Worm (Caenorhabditis elegans) whole organism, late embryonic: Measurements from ENCODE around the gene acr-12.

Experiments
- C08G9.2 ChIP-seq: sonication (generic microtip); optimal IDR thresholded peaks from 2 replicates; lab custom pipeline; 2016; ENCODE audit warnings: mild to moderate bottlenecking, missing genetic modification characterization, moderate library complexity, missing compliant biosample characterization
- C38D4.7 ChIP-seq: fragments of 200-800 bp; sonication (Bioruptor generic); optimal IDR thresholded peaks from 2 replicates; lab custom pipeline; 2018; ENCODE audit warnings: mild to moderate bottlenecking, missing genetic modification characterization, moderate library complexity, missing compliant biosample characterization
- F13H6.1 ChIP-seq: sonication (generic microtip); optimal IDR thresholded peaks from 2 replicates; lab custom pipeline; 2016; ENCODE audit warnings: missing genetic modification characterization, missing compliant biosample characterization
- K02D7.2 ChIP-seq: sonication (generic microtip); optimal IDR thresholded peaks from 2 replicates; lab custom pipeline; 2017; ENCODE audit warnings: mild to moderate bottlenecking, missing genetic modification characterization, missing compliant biosample characterization
- Y22D7AL.16 ChIP-seq: sonication (generic microtip); optimal IDR thresholded peaks from 2 replicates; lab custom pipeline; 2016; ENCODE audit warnings: missing genetic modification characterization, missing compliant biosample characterization
- ahr-1 ChIP-seq: sonication (generic microtip); optimal IDR thresholded peaks from 2 replicates; lab custom pipeline; 2016; ENCODE audit warnings: missing genetic modification characterization, missing compliant biosample characterization
- ama-1 ChIP-seq: fragments of 150-350 bp; optimal IDR thresholded peaks from 2 replicates; lab custom pipeline; 2014
- ceh-2 ChIP-seq: sonication (generic microtip); optimal IDR thresholded peaks from 2 replicates; lab custom pipeline; 2016; ENCODE audit warnings: missing genotype, missing genetic modification characterization, missing compliant biosample characterization
- ceh-22 ChIP-seq: sonication (generic microtip); optimal IDR thresholded peaks from 2 replicates; lab custom pipeline; 2017; ENCODE audit warnings: missing biosample characterization, missing genetic modification characterization
- ceh-30 ChIP-seq: fragments of 150-350 bp; optimal IDR thresholded peaks from 2 replicates; lab custom pipeline; 2014; ENCODE audit warnings: missing biosample characterization, missing genetic modification characterization
- ceh-31 ChIP-seq: sonication (generic microtip); optimal IDR thresholded peaks from 2 replicates; lab custom pipeline; 2016; ENCODE audit warnings: missing genetic modification characterization, missing compliant biosample characterization
- ceh-34 ChIP-seq: sonication (generic microtip); optimal IDR thresholded peaks from 2 replicates; lab custom pipeline; 2016; ENCODE audit warnings: mild to moderate bottlenecking, missing genetic modification characterization, missing compliant biosample characterization
- ceh-45 ChIP-seq: fragments of 200-800 bp; sonication (Bioruptor generic); IDR thresholded peaks from 2 replicates; pipeline ENCODE4 v1.3.6; 2022; ENCODE audit warnings: missing genetic modification reagents, missing genetic modification characterization, missing compliant biosample characterization
- ceh-48 ChIP-seq: sonication (generic microtip); optimal IDR thresholded peaks from 2 replicates; lab custom pipeline; 2016; ENCODE audit warnings: missing genetic modification characterization, inconsistent platforms, missing compliant biosample characterization
- ceh-9 ChIP-seq: sonication (generic microtip); optimal IDR thresholded peaks from 2 replicates; lab custom pipeline; 2016; ENCODE audit warnings: mild to moderate bottlenecking, missing genetic modification characterization, inconsistent platforms, missing compliant biosample characterization
- che-1 ChIP-seq: sonication (generic microtip); optimal IDR thresholded peaks from 2 replicates; lab custom pipeline; 2016; ENCODE audit warnings: mild to moderate bottlenecking, missing genetic modification characterization, missing compliant biosample characterization
- dmd-4 ChIP-seq: sonication (generic microtip); optimal IDR thresholded peaks from 2 replicates; lab custom pipeline; 2016; ENCODE audit warnings: borderline replicate concordance, missing genetic modification characterization, missing compliant biosample characterization
- dve-1 ChIP-seq: sonication (generic microtip); optimal IDR thresholded peaks from 2 replicates; lab custom pipeline; 2017; ENCODE audit warnings: antibody characterized with exemption, mild to moderate bottlenecking, missing genetic modification characterization, missing compliant biosample characterization
- elt-2 ChIP-seq: sonication (generic microtip); optimal IDR thresholded peaks from 2 replicates; lab custom pipeline; 2016; ENCODE audit warnings: missing genetic modification reagents, missing genetic modification characterization, missing compliant biosample characterization
- ets-4 ChIP-seq: sonication (generic microtip); optimal IDR thresholded peaks from 2 replicates; lab custom pipeline; 2016; ENCODE audit warnings: missing genetic modification characterization, missing compliant biosample characterization
- eyg-1 ChIP-seq: sonication (generic microtip); optimal IDR thresholded peaks from 2 replicates; lab custom pipeline; 2016; ENCODE audit warnings: missing genotype, missing genetic modification characterization, missing compliant biosample characterization
- fkh-10 ChIP-seq: fragments of 150-350 bp; optimal IDR thresholded peaks from 2 replicates; lab custom pipeline; 2014; ENCODE audit warnings: missing biosample characterization, missing genetic modification reagents, missing genetic modification characterization
- fkh-6 ChIP-seq: sonication (generic microtip); optimal IDR thresholded peaks from 2 replicates; lab custom pipeline; 2016; ENCODE audit warnings: missing genetic modification characterization, missing compliant biosample characterization
- hlh-15 ChIP-seq: sonication (generic microtip); optimal IDR thresholded peaks from 2 replicates; lab custom pipeline; 2016; ENCODE audit warnings: missing genetic modification characterization, missing compliant biosample characterization
- hlh-30 ChIP-seq: sonication (generic microtip); optimal IDR thresholded peaks from 2 replicates; lab custom pipeline; 2017; ENCODE audit warnings: antibody characterized with exemption, missing genetic modification characterization, missing compliant biosample characterization; ENCODE audit not compliant: insufficient read depth
- lim-6 ChIP-seq: sonication (generic microtip); optimal IDR thresholded peaks from 2 replicates; lab custom pipeline; 2016; ENCODE audit warnings: missing genetic modification characterization, missing compliant biosample characterization
- mec-3 ChIP-seq: sonication (generic microtip); optimal IDR thresholded peaks from 2 replicates; lab custom pipeline; 2016; ENCODE audit warnings: borderline replicate concordance, missing genetic modification characterization, missing compliant biosample characterization
- nfya-1 ChIP-seq: sonication (generic microtip); optimal IDR thresholded peaks from 2 replicates; lab custom pipeline; 2017; ENCODE audit warnings: missing genetic modification characterization, mild to moderate bottlenecking, missing compliant biosample characterization, antibody characterized with exemption, moderate library complexity
- nhr-232 ChIP-seq: sonication (generic microtip); optimal IDR thresholded peaks from 2 replicates; lab custom pipeline; 2016; ENCODE audit warnings: missing genetic modification characterization, missing compliant biosample characterization
- pag-3 ChIP-seq: sonication (generic microtip); optimal IDR thresholded peaks from 2 replicates; lab custom pipeline; 2016; ENCODE audit warnings: missing compliant biosample characterization, missing genetic modification characterization, borderline replicate concordance
- pat-9 ChIP-seq: fragments of 200-800 bp; sonication (Bioruptor generic); optimal IDR thresholded peaks from 2 replicates; lab custom pipeline; 2018; ENCODE audit warnings: mild to moderate bottlenecking, missing genetic modification characterization, moderate library complexity, missing compliant biosample characterization
- pax-1 ChIP-seq: fragments of 150-350 bp; optimal IDR thresholded peaks from 2 replicates; lab custom pipeline; 2014; ENCODE audit warnings: missing biosample characterization, missing genetic modification characterization
- pha-2 ChIP-seq: sonication (generic microtip); optimal IDR thresholded peaks from 2 replicates; lab custom pipeline; 2017; ENCODE audit warnings: mild to moderate bottlenecking, missing genetic modification characterization, missing compliant biosample characterization
- pha-4 ChIP-seq: fragments of 150-350 bp; optimal IDR thresholded peaks from 2 replicates; lab custom pipeline; 2018; ENCODE audit warnings: missing biosample characterization, missing genetic modification reagents, missing genetic modification characterization
- pqm-1 ChIP-seq: sonication (generic microtip); optimal IDR thresholded peaks from 2 replicates; lab custom pipeline; 2016; ENCODE audit warnings: missing genetic modification characterization, missing compliant biosample characterization
- pros-1 ChIP-seq: fragments of 150-350 bp; optimal IDR thresholded peaks from 2 replicates; lab custom pipeline; 2014; ENCODE audit warnings: missing biosample characterization, missing genetic modification reagents, missing genetic modification characterization
- ref-2 ChIP-seq: sonication (generic microtip); optimal IDR thresholded peaks from 2 replicates; lab custom pipeline; 2016; ENCODE audit warnings: missing genetic modification characterization, missing compliant biosample characterization
- rnt-1 ChIP-seq: sonication (generic microtip); optimal IDR thresholded peaks from 2 replicates; lab custom pipeline; 2016; ENCODE audit warnings: missing genetic modification characterization, missing compliant biosample characterization
- sdc-2 ChIP-seq: sonication (generic microtip); optimal IDR thresholded peaks from 2 replicates; lab custom pipeline; 2016; ENCODE audit warnings: missing genotype, missing genetic modification characterization, missing compliant biosample characterization
- sox-2 ChIP-seq: fragments of 200-800 bp; sonication (Bioruptor generic); IDR thresholded peaks from 2 replicates; pipeline ENCODE4 v1.3.6; 2022; ENCODE audit warnings: missing genetic modification reagents, missing genetic modification characterization, missing compliant biosample characterization
- sox-4 ChIP-seq: sonication (generic microtip); optimal IDR thresholded peaks from 2 replicates; lab custom pipeline; 2017; ENCODE audit warnings: mild to moderate bottlenecking, missing genetic modification characterization, inconsistent platforms, missing compliant biosample characterization
- syd-9 ChIP-seq: sonication (generic microtip); optimal IDR thresholded peaks from 2 replicates; lab custom pipeline; 2016; ENCODE audit warnings: mild to moderate bottlenecking, missing genetic modification characterization, moderate library complexity, missing compliant biosample characterization
- tbx-2 ChIP-seq: sonication (generic microtip); optimal IDR thresholded peaks from 2 replicates; lab custom pipeline; 2016; ENCODE audit warnings: missing genetic modification characterization, missing compliant biosample characterization
- unc-42 ChIP-seq: sonication (generic microtip); optimal IDR thresholded peaks from 2 replicates; lab custom pipeline; 2016; ENCODE audit warnings: missing genotype, missing genetic modification characterization, missing compliant biosample characterization
- unc-55 ChIP-seq: sonication (generic microtip); optimal IDR thresholded peaks from 2 replicates; lab custom pipeline; 2017; ENCODE audit warnings: missing biosample characterization, missing genetic modification reagents, missing genetic modification characterization

Gene acr-12

DNA sequence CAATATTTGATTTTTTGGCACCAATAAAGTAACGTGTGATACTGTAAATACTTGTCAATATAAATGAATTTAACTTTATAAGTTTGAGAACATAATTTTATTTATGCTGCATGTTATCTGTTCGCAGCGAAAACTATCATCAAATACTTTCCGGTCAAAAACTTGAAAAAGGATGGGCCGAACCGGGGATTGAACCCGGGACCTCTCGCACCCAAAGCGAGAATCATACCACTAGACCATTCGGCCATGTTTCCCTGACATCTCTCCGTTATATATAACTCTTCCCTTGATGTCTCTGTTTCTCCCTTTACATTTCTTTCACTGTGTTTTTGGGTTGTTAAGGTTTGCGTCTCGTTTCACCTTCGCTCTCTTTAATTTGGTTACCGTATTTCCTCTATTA is 20.9 kb upstream of the acr-12 start (continued):
- TF ChIP-seq eyg-1 (tag; lab: Kevin White, UChicago) = peak; percentile 44
- peak; percentile 4 for TF ChIP-seq ceh-30
- no peak for TF ChIP-seq pha-4 (tag; lab: Kevin White, UChicago)
- no peak for TF ChIP-seq pag-3 (tag; lab: Kevin White, UChicago)
- peak; percentile 24 for TF ChIP-seq dve-1 (tag; lab: Kevin White, UChicago)
- TF ChIP-seq syd-9 (tag; lab: Kevin White, UChicago) = peak; percentile 60
- TF ChIP-seq ama-1 = no peak
- TF ChIP-seq ceh-9 (tag; lab: Kevin White, UChicago) = peak; percentile 50
- peak; percentile 54 for TF ChIP-seq ahr-1 (tag; lab: Kevin White, UChicago)
- peak; percentile 42 for TF ChIP-seq ceh-2 (tag; lab: Kevin White, UChicago)
- peak; percentile 57 for TF ChIP-seq Y22D7AL.16 (tag; lab: Kevin White, UChicago)
- TF ChIP-seq dmd-4 = no peak
- peak; percentile 46 for TF ChIP-seq hlh-15 (tag; lab: Kevin White, UChicago)
- peak; percentile 77 for TF ChIP-seq fkh-6 (tag; lab: Kevin White, UChicago)
- TF ChIP-seq fkh-10 (GFP tag; lab: Kevin White, UChicago) = no peak
- peak; percentile 78 for TF ChIP-seq sox-2 (GFP tag; lab: Robert Waterston, UW)
- no peak for TF ChIP-seq pqm-1 (tag; lab: Kevin White, UChicago)
- TF ChIP-seq, all 69 proteins: peak for 53

DNA sequence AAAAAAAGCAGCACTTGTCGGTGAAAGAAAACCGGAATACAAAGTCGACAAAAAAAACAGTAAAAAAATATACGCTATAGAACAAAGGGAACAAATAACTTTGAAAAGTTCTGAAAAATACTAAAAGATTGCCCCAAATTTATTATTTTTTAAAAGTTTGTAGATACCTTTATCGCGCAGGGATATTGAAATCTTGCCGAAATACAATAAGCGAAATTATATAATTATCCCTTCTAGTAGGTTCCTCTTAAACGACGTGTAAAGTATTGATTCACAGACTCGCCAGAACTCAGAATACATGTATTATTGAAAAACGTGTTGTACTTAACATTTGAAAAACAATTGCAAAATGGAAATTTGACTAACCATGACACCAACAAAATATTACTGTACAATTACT is 18.3 kb upstream of the acr-12 start:
- TF ChIP-seq C38D4.7 (GFP tag; lab: Kevin White, UChicago) (no peak), elt-2 (tag; lab: Kevin White, UChicago) (peak; percentile 19), K02D7.2 (tag; lab: Kevin White, UChicago) (no peak), ahr-1 (tag; lab: Kevin White, UChicago) (no peak), unc-42 (tag; lab: Kevin White, UChicago) (peak; percentile 61), nfya-1 (tag; lab: Kevin White, UChicago) (peak; percentile 13), ref-2 (peak; percentile 24), mec-3 (no peak), ceh-31 (tag; lab: Kevin White, UChicago) (peak; percentile 65), pag-3 (tag; lab: Kevin White, UChicago) (no peak), sdc-2 (tag; lab: Kevin White, UChicago) (peak; percentile 98), F13H6.1 (tag; lab: Kevin White, UChicago) (no peak), ceh-2 (tag; lab: Kevin White, UChicago) (peak; percentile 0), ceh-48 (tag; lab: Kevin White, UChicago) (peak; percentile 55), rnt-1 (tag; lab: Kevin White, UChicago) (peak; percentile 5)
- TF ChIP-seq, all 69 proteins: peak for 9

DNA sequence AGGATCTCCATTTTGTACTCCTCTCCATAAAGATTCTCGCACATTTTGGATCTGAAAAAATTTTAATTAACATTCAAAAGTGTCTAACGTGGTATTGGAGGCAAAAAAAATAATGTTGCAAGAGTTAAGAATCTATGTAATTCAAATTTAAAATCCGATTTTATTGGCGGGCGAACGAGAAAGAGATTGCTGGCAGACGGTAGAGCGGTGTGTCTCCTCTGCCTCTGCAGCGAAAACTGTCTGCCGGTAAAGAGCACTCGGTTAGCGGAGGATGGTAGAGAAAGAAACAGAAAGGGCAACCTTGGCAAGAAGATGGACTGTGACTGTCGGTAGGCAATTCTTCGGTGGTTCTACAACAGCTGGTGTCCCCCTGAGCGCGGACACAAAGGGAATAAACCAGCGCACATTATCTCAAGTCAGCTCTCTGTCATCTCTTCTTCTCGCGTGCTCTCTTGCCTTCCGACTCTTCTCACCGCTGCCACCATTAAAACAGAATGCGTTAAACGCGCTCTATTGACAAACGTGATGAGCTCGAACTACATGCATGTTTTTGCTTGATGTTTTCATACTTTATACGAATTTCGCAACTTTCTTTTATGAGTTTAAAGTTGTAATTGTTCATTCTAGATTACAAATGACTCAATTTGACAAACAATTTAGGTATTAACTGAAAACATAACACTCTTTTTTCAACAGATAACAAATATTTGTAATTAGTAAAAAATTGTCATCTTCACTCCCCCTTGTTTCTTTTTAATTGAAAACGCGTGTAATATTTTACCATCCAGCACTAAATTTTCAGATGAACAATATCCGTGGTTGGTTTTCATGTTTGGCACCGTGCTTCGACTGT is 13.6 kb upstream of the acr-12 start, which contains the start of the genes cdk-4 and F18H3.1:
TSS of gene cdk-4 (minus strand) at position 51 of the 853 bp plus-strand sequence.
TSS of gene F18H3.1 (plus strand) at position 803 of the 853 bp plus-strand sequence.
- TF ChIP-seq syd-9 (tag; lab: Kevin White, UChicago) (no peak), C08G9.2 (tag; lab: Kevin White, UChicago) (no peak), che-1 (tag; lab: Kevin White, UChicago) (no peak), lim-6 (tag; lab: Kevin White, UChicago) (no peak), sdc-2 (tag; lab: Kevin White, UChicago) (peak; percentile 84), pat-9 (tag; lab: Kevin White, UChicago) (no peak), nhr-232 (tag; lab: Kevin White, UChicago) (no peak), nfya-1 (tag; lab: Kevin White, UChicago) (peak; percentile 41), sox-2 (GFP tag; lab: Robert Waterston, UW) (peak; percentile 39), pha-2 (tag; lab: Kevin White, UChicago) (no peak), ceh-31 (tag; lab: Kevin White, UChicago) (peak; percentile 66), rnt-1 (tag; lab: Kevin White, UChicago) (no peak), pqm-1 (tag; lab: Kevin White, UChicago) (no peak), ets-4 (tag; lab: Kevin White, UChicago) (no peak), ceh-30 (no peak), ahr-1 (tag; lab: Kevin White, UChicago) (no peak), hlh-30 (tag; lab: Kevin White, UChicago) (peak; percentile 23), ceh-22 (tag; lab: Kevin White, UChicago) (peak; percentile 4), K02D7.2 (tag; lab: Kevin White, UChicago) (no peak), sox-4 (no peak), pros-1 (tag; lab: Kevin White, UChicago) (no peak), ceh-48 (tag; lab: Kevin White, UChicago) (no peak), tbx-2 (tag; lab: Kevin White, UChicago) (peak; percentile 73), pax-1 (tag; lab: Kevin White, UChicago) (no peak), unc-55 (GFP tag; lab: Kevin White, UChicago) (peak; percentile 60), fkh-6 (tag; lab: Kevin White, UChicago) (no peak), ceh-34 (tag; lab: Kevin White, UChicago) (peak; percentile 4), dmd-4 (no peak), ref-2 (peak; percentile 75), ceh-45 (GFP tag; lab: Robert Waterston, UW) (no peak)
